Worm (Caenorhabditis elegans): ENCODE results near the gene F23F12.3.

The F23F12.3 gene

ce11 chrIII:6464113-6464571 lies 36.2 kb upstream of the F23F12.3 start:
- TF ChIP-seq snpc-4 (tag; optimal IDR thresholded peaks at IDR 0.05) (peak; percentile 40), nhr-237 (tag; optimal IDR thresholded peaks at IDR 0.05) (no peak), zag-1 (tag; optimal IDR thresholded peaks at IDR 0.05) (peak; percentile 73), unc-62 (GFP tag; optimal IDR thresholded peaks at IDR 0.05) (no peak), ceh-82 (tag; optimal IDR thresholded peaks at IDR 0.05) (peak; percentile 66), sem-4 (tag; optimal IDR thresholded peaks at IDR 0.05) (peak; percentile 68), Y55F3AM.14 (GFP tag; optimal IDR thresholded peaks at IDR 0.05) (peak; percentile 89), nhr-21 (tag; optimal IDR thresholded peaks at IDR 0.05) (peak; percentile 86), nhr-6 (tag; optimal IDR thresholded peaks at IDR 0.05) (peak; percentile 10), ZK546.5 (tag; optimal IDR thresholded peaks at IDR 0.05) (no peak), F13H6.1 (tag; optimal IDR thresholded peaks at IDR 0.05) (peak; percentile 94), nhr-25 (tag; optimal IDR thresholded peaks at IDR 0.05) (no peak), aly-2 (tag; optimal IDR thresholded peaks at IDR 0.05) (no peak), lin-39 (tag; optimal IDR thresholded peaks at IDR 0.05) (no peak), nhr-23 (tag; optimal IDR thresholded peaks at IDR 0.05) (no peak), lsy-2 (tag; optimal IDR thresholded peaks at IDR 0.05) (peak; percentile 75 to 83), alr-1 (tag; optimal IDR thresholded peaks at IDR 0.05) (no peak), mdl-1 (tag; optimal IDR thresholded peaks at IDR 0.05) (peak; percentile 85 to 92), gmeb-1 (tag; optimal IDR thresholded peaks at IDR 0.05) (peak; percentile 85), peb-1 (tag; optimal IDR thresholded peaks at IDR 0.05) (peak; percentile 1), egl-27 (tag; optimal IDR thresholded peaks at IDR 0.05) (no peak), nhr-12 (tag; optimal IDR thresholded peaks at IDR 0.05) (no peak), ceh-16 (tag; optimal IDR thresholded peaks at IDR 0.05) (peak; percentile 62), ztf-4 (tag; optimal IDR thresholded peaks at IDR 0.05) (peak; percentile 43), ztf-1 (GFP tag; conservative IDR thresholded peaks at IDR 0.05) (no peak), elt-3 (tag; optimal IDR thresholded peaks at IDR 0.05) (no peak), ztf-11 (tag; optimal IDR thresholded peaks at IDR 0.05) (no peak), lin-11 (tag; optimal IDR thresholded peaks at IDR 0.05) (peak; percentile 67), dmd-4 (tag; optimal IDR thresholded peaks at IDR 0.05) (no peak), C34F6.9 (tag; optimal IDR thresholded peaks at IDR 0.05) (peak; percentile 79), mbf-1 (tag; optimal IDR thresholded peaks at IDR 0.05) (no peak), unc-39 (tag; optimal IDR thresholded peaks at IDR 0.05) (no peak), skn-1 (tag; optimal IDR thresholded peaks at IDR 0.05) (no peak), nhr-129 (tag; optimal IDR thresholded peaks at IDR 0.05) (peak; percentile 83), elt-1 (tag; optimal IDR thresholded peaks at IDR 0.05) (no peak), R02D3.7 (tag; optimal IDR thresholded peaks at IDR 0.05) (no peak), ama-1 (optimal IDR thresholded peaks at IDR 0.05) (peak; percentile 85), mab-5 (tag; optimal IDR thresholded peaks at IDR 0.05) (peak; percentile 79), sma-9 (GFP tag; optimal IDR thresholded peaks at IDR 0.05) (peak; percentile 80), sma-9 (tag; optimal IDR thresholded peaks at IDR 0.05) (no peak), fos-1 (tag; optimal IDR thresholded peaks at IDR 0.05) (peak; percentile 98), nhr-11 (tag; optimal IDR thresholded peaks at IDR 0.05) (no peak), lin-13 (GFP tag; optimal IDR thresholded peaks at IDR 0.05) (peak; percentile 66), nhr-77 (tag; optimal IDR thresholded peaks at IDR 0.05) (no peak), crh-2 (tag; optimal IDR thresholded peaks at IDR 0.05) (peak; percentile 88), sma-3 (GFP tag; optimal IDR thresholded peaks at IDR 0.05) (peak; percentile 91), nhr-10 (tag; optimal IDR thresholded peaks at IDR 0.05) (no peak), blmp-1 (tag; optimal IDR thresholded peaks at IDR 0.05; ENCODE audit: insufficient read depth) (peak; percentile 65), unc-55 (GFP tag; optimal IDR thresholded peaks at IDR 0.05) (peak; percentile 85)

Measured in whole organism, L2 larva.